Worm (Caenorhabditis elegans): Measurements from ENCODE around the gene ZK1055.4.
"Not testable (repeated sequence)": the region's sequence is repeated elsewhere in the genome, so short reads cannot be mapped to it uniquely, and the experiment has no call there.

Gene ZK1055.4

ce11 chrV:6581762-6582161 is at the start of gene ZK1055.4:
ZK1055.4 (plus strand) TSS chrV:6582062.
- not testable (repeated sequence) for TF ChIP-seq dve-1, lin-11, K02D7.2 (tag; optimal IDR thresholded peaks at IDR 0.05)

DNA sequence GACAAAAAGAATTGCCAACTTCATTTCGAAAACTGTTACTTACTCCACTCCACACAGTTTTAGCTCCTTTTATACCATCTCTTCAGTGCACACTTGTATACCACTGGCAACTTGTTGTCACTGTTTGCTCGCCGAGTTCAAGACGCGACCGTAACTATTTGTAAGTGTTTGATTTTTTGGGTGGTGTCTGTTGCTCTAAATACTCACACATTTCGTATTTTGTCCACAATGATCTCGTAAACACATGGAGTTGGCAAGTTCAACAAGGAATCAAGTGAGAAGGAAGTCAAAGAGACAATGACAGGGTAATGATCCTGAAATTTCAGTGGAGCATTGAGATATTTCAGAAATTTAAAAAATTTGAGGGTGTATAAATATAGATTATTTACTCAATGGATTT is 48.8 kb upstream of the ZK1055.4 start, which contains the start of gene hpo-26:
Gene hpo-26 (minus strand): TSS at position 31 of the 400 bp plus-strand sequence.
- TF ChIP-seq ama-1 (optimal IDR thresholded peaks at IDR 0.05), result peak; percentile 6
- no peak for TF ChIP-seq unc-55 (GFP tag; optimal IDR thresholded peaks at IDR 0.05)

ce11 chrV:6538323-6538722 is 43.5 kb upstream of the ZK1055.4 start:
- TF ChIP-seq ets-4 (tag; optimal IDR thresholded peaks at IDR 0.05), result no peak
- TF ChIP-seq rnt-1 (tag; optimal IDR thresholded peaks at IDR 0.05), result no peak
- TF ChIP-seq sox-2 (GFP tag; IDR thresholded peaks at IDR 0.05), result no peak
- TF ChIP-seq ceh-24 (tag; optimal IDR thresholded peaks at IDR 0.05), result no peak
- TF ChIP-seq zip-5 (tag; optimal IDR thresholded peaks at IDR 0.05), result no peak
- no peak for TF ChIP-seq lim-6 (tag; optimal IDR thresholded peaks at IDR 0.05)
- TF ChIP-seq ahr-1 (tag; optimal IDR thresholded peaks at IDR 0.05), result no peak
- TF ChIP-seq ceh-31 (tag; optimal IDR thresholded peaks at IDR 0.05), result peak; percentile 32
- no peak for TF ChIP-seq gmeb-2 (tag; optimal IDR thresholded peaks at IDR 0.05)
- no peak for TF ChIP-seq pqm-1 (tag; optimal IDR thresholded peaks at IDR 0.05)
- no peak for TF ChIP-seq K09A11.1 (tag; optimal IDR thresholded peaks at IDR 0.05; ENCODE audit: insufficient read depth)
- TF ChIP-seq tbx-7 (tag; optimal IDR thresholded peaks at IDR 0.05), result no peak
- peak; percentile 30 for TF ChIP-seq C08G9.2 (tag; optimal IDR thresholded peaks at IDR 0.05)
- TF ChIP-seq ceh-19 (GFP tag; optimal IDR thresholded peaks at IDR 0.05), result no peak
- no peak for TF ChIP-seq ceh-9 (tag; optimal IDR thresholded peaks at IDR 0.05)
- no peak for TF ChIP-seq elt-2 (tag; optimal IDR thresholded peaks at IDR 0.05)
- TF ChIP-seq pha-2 (tag; optimal IDR thresholded peaks at IDR 0.05), result no peak
- no peak for TF ChIP-seq T23F11.4 (GFP tag; optimal IDR thresholded peaks at IDR 0.05)
- no peak for TF ChIP-seq nhr-232 (tag; optimal IDR thresholded peaks at IDR 0.05)
- no peak for TF ChIP-seq F13H6.1 (tag; optimal IDR thresholded peaks at IDR 0.05)
- no peak for TF ChIP-seq odd-2 (tag; optimal IDR thresholded peaks at IDR 0.05)
- no peak for TF ChIP-seq npax-4 (tag; optimal IDR thresholded peaks at IDR 0.05)
- TF ChIP-seq pat-9 (tag; optimal IDR thresholded peaks at IDR 0.05), result no peak
- TF ChIP-seq nfya-1 (tag; optimal IDR thresholded peaks at IDR 0.05), result peak; percentile 13
- no peak for TF ChIP-seq dve-1 (tag; optimal IDR thresholded peaks at IDR 0.05)
- TF ChIP-seq unc-3 (GFP tag; conservative IDR thresholded peaks at IDR 0.05), result no peak
- no peak for TF ChIP-seq unc-3 (tag; optimal IDR thresholded peaks at IDR 0.05)
- TF ChIP-seq pax-1 (tag; optimal IDR thresholded peaks at IDR 0.05), result no peak
- peak; percentile 32 for TF ChIP-seq unc-42 (tag; optimal IDR thresholded peaks at IDR 0.05)
- no peak for TF ChIP-seq lin-11 (tag; optimal IDR thresholded peaks at IDR 0.05)
- no peak for TF ChIP-seq ttx-3 (tag; optimal IDR thresholded peaks at IDR 0.05)
- TF ChIP-seq ceh-45 (GFP tag; IDR thresholded peaks at IDR 0.05), result 0 out of 2 replicates have a peak, but pooled peaks have one; percentile 29
- TF ChIP-seq madf-2 (tag; optimal IDR thresholded peaks at IDR 0.05), result no peak
- no peak for TF ChIP-seq ceh-30 (tag; optimal IDR thresholded peaks at IDR 0.05)
- no peak for TF ChIP-seq mec-3 (tag; optimal IDR thresholded peaks at IDR 0.05; ENCODE audit: borderline replicate concordance)
- TF ChIP-seq unc-86 (tag; optimal IDR thresholded peaks at IDR 0.05), result no peak
- TF ChIP-seq ref-2 (tag; optimal IDR thresholded peaks at IDR 0.05), result no peak
- no peak for TF ChIP-seq pag-3 (tag; optimal IDR thresholded peaks at IDR 0.05; ENCODE audit: borderline replicate concordance)
- no peak for TF ChIP-seq sox-4 (tag; optimal IDR thresholded peaks at IDR 0.05)
- peak; percentile 3 for TF ChIP-seq hlh-6 (tag; optimal IDR thresholded peaks at IDR 0.05)
- peak; percentile 45 for TF ChIP-seq ceh-18 (tag; optimal IDR thresholded peaks at IDR 0.05)

Data from whole organism, late embryonic.